Worm (Caenorhabditis elegans) whole organism, mixed stage, embryonic: ENCODE results near the gene Y17D7B.2.

Experiments
- blmp-1 ChIP-seq: fragments of 150-350 bp; optimal IDR thresholded peaks from 2 replicates; lab custom pipeline; 2014; ENCODE audit warnings: missing biosample characterization, missing genetic modification characterization
- ceh-83 ChIP-seq: fragments of 200-800 bp; sonication (Bioruptor generic); optimal IDR thresholded peaks from 2 replicates; lab custom pipeline; 2018; ENCODE audit warnings: mild to moderate bottlenecking, missing genetic modification characterization, missing compliant biosample characterization
- ces-1 ChIP-seq: fragments of 150-350 bp; optimal IDR thresholded peaks from 2 replicates; lab custom pipeline; 2014; ENCODE audit warnings: missing biosample characterization, missing genetic modification reagents, missing genetic modification characterization
- elt-3 ChIP-seq: fragments of 150-350 bp; optimal IDR thresholded peaks from 2 replicates; lab custom pipeline; 2014; ENCODE audit warnings: missing biosample characterization, missing genetic modification characterization
- lin-13 ChIP-seq: fragments of 150-350 bp; optimal IDR thresholded peaks from 2 replicates; lab custom pipeline; 2014; ENCODE audit warnings: missing biosample characterization, missing genetic modification characterization
- mep-1 ChIP-seq: fragments of 150-350 bp; optimal IDR thresholded peaks from 2 replicates; lab custom pipeline; 2017; ENCODE audit warnings: missing biosample characterization, missing genetic modification reagents, missing genetic modification characterization, inconsistent platforms
- nhr-12 ChIP-seq: fragments of 150-350 bp; optimal IDR thresholded peaks from 2 replicates; lab custom pipeline; 2014; ENCODE audit warnings: missing biosample characterization, missing genetic modification characterization
- nhr-76 ChIP-seq: sonication (generic microtip); optimal IDR thresholded peaks from 2 replicates; lab custom pipeline; 2017; ENCODE audit warnings: missing biosample characterization, missing genetic modification characterization
- unc-62 ChIP-seq: fragments of 150-350 bp; optimal IDR thresholded peaks from 2 replicates; lab custom pipeline; 2014; ENCODE audit warnings: missing biosample characterization, missing genetic modification reagents, missing genetic modification characterization
- ztf-11 ChIP-seq: fragments of 150-350 bp; optimal IDR thresholded peaks from 2 replicates; lab custom pipeline; 2014; ENCODE audit warnings: missing biosample characterization, missing genetic modification characterization

DNA sequence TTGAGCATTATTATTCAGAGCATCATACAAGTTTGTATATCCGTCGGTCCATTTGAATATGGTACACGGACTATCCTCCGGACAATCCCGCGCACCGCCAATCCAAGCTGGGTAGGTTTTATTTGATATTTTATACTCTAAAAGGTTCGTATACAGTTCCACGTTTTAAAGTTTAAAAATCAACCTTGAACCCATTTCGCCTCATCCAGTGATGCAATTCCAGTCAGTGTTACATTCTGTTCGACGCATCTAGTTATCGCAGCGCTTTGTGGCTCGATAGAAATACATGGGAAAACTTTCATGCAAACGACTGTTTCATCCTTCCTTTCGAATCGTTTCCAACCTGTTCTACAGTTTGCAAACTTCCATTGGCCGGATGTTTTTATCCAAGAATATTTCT, 17.6 kb upstream of the Y17D7B.2 start:
- TF ChIP-seq lin-13 (no peak), nhr-12 (tag; lab: Kevin White, UChicago) (no peak), ztf-11 (tag; lab: Kevin White, UChicago) (no peak), blmp-1 (no peak), mep-1 (no peak), nhr-76 (tag; lab: Kevin White, UChicago) (no peak), unc-62 (GFP tag; lab: Kevin White, UChicago) (no peak), ceh-83 (GFP tag; lab: Kevin White, UChicago) (no peak), ces-1 (GFP tag; lab: Kevin White, UChicago) (no peak), elt-3 (no peak)
